Fruit fly (Drosophila melanogaster): ENCODE data around the gene Proc.

Gene Proc

dm6 chr2L:7890654-7891114, 19.5 kb upstream of the Proc start, which contains the start of gene Spn28Db (continued):
- no peak for TF ChIP-seq mirr (GFP tag; optimal IDR thresholded peaks at IDR 0.05)
- TF ChIP-seq dimm (GFP tag; IDR thresholded peaks at IDR 0.05), result no peak
- peak; percentile 9 for TF ChIP-seq Dp (GFP tag; optimal IDR thresholded peaks at IDR 0.05)
- TF ChIP-seq Poxn (GFP tag; IDR thresholded peaks at IDR 0.05), result no peak
- no peak for TF ChIP-seq crol (GFP tag; IDR thresholded peaks at IDR 0.05)
- peak; percentile 12 for TF ChIP-seq zfh2 (GFP tag; optimal IDR thresholded peaks at IDR 0.05)
- TF ChIP-seq jing (GFP tag; optimal IDR thresholded peaks at IDR 0.05), result no peak
- no peak for TF ChIP-seq h (optimal IDR thresholded peaks at IDR 0.05)
- TF ChIP-seq CG8924 (tag; optimal IDR thresholded peaks at IDR 0.05), result no peak
- no peak for TF ChIP-seq mld (GFP tag; IDR thresholded peaks at IDR 0.05; ENCODE audit: partially characterized antibody)
- no peak for TF ChIP-seq Ada2b (GFP tag; IDR thresholded peaks at IDR 0.05)
- peak; percentile 3 for TF ChIP-seq CG31388 (GFP tag; optimal IDR thresholded peaks at IDR 0.05)
- peak; percentile 4 for TF ChIP-seq Dek (tag; optimal IDR thresholded peaks at IDR 0.05)
- no peak for TF ChIP-seq CG17385 (GFP tag; optimal IDR thresholded peaks at IDR 0.05)
- peak; percentile 62 for TF ChIP-seq CG42726 (GFP tag; IDR thresholded peaks at IDR 0.05; ENCODE audit: partially characterized antibody)
- no peak for TF ChIP-seq Trl (optimal IDR thresholded peaks at IDR 0.05)
- TF ChIP-seq Trl (GFP tag; optimal IDR thresholded peaks at IDR 0.05), result no peak
- no peak for TF ChIP-seq CG31441 (GFP tag; IDR thresholded peaks at IDR 0.05)
- TF ChIP-seq bcd (GFP tag; optimal IDR thresholded peaks at IDR 0.05), result no peak
- no peak for TF ChIP-seq CG4328 (GFP tag; optimal IDR thresholded peaks at IDR 0.05)
- TF ChIP-seq CG10543 (GFP tag; optimal IDR thresholded peaks at IDR 0.05), result no peak
- no peak for TF ChIP-seq CkIIα-i1 (GFP tag; IDR thresholded peaks at IDR 0.05)
- TF ChIP-seq Dip2 (GFP tag; IDR thresholded peaks at IDR 0.05), result peak; percentile 96
- TF ChIP-seq Taf1 (GFP tag; IDR thresholded peaks at IDR 0.05), result no peak
- TF ChIP-seq CG12942 (GFP tag; optimal IDR thresholded peaks at IDR 0.05), result no peak
- TF ChIP-seq trem (tag; optimal IDR thresholded peaks at IDR 0.05), result no peak
- TF ChIP-seq CG6765 (GFP tag; optimal IDR thresholded peaks at IDR 0.05), result no peak
- TF ChIP-seq CG2202 (tag; optimal IDR thresholded peaks at IDR 0.05), result no peak
- TF ChIP-seq tup (GFP tag; optimal IDR thresholded peaks at IDR 0.05), result no peak
- no peak for TF ChIP-seq maf-S (GFP tag; optimal IDR thresholded peaks at IDR 0.05)
- no peak for TF ChIP-seq YL-1 (GFP tag; optimal IDR thresholded peaks at IDR 0.05)
- no peak for TF ChIP-seq CG8765 (GFP tag; IDR thresholded peaks at IDR 0.05)
- TF ChIP-seq zen2 (GFP tag; IDR thresholded peaks at IDR 0.05; ENCODE audit: partially characterized antibody), result no peak
- no peak for TF ChIP-seq pnt (GFP tag; optimal IDR thresholded peaks at IDR 0.05)
- TF ChIP-seq CG9932 (GFP tag; IDR thresholded peaks at IDR 0.05), result no peak
- no peak for TF ChIP-seq CG15011 (GFP tag; optimal IDR thresholded peaks at IDR 0.05)
- no peak for TF ChIP-seq CG8478 (optimal IDR thresholded peaks at IDR 0.05)
- TF ChIP-seq eve (GFP tag; optimal IDR thresholded peaks at IDR 0.05), result no peak
- no peak for TF ChIP-seq hbn (GFP tag; IDR thresholded peaks at IDR 0.05; ENCODE audit: partially characterized antibody)
- TF ChIP-seq CG2129 (GFP tag; IDR thresholded peaks at IDR 0.05; ENCODE audit: partially characterized antibody), result no peak
- TF ChIP-seq CG6254 (GFP tag; optimal IDR thresholded peaks at IDR 0.05), result no peak
- no peak for TF ChIP-seq Stat92E (GFP tag; optimal IDR thresholded peaks at IDR 0.05)
- no peak for TF ChIP-seq sens-2 (GFP tag; IDR thresholded peaks at IDR 0.05)
- no peak for TF ChIP-seq pb (GFP tag; optimal IDR thresholded peaks at IDR 0.05)
- no peak for TF ChIP-seq dan (GFP tag; IDR thresholded peaks at IDR 0.05)
- TF ChIP-seq gsb-n (tag; optimal IDR thresholded peaks at IDR 0.05), result peak; percentile 1
- TF ChIP-seq Lhr (GFP tag; optimal IDR thresholded peaks at IDR 0.05), result peak; percentile 48
- TF ChIP-seq Asciz (GFP tag; optimal IDR thresholded peaks at IDR 0.05), result no peak
- TF ChIP-seq stc (GFP tag; IDR thresholded peaks at IDR 0.05), result no peak
- TF ChIP-seq Hr39 (optimal IDR thresholded peaks at IDR 0.05), result no peak
- TF ChIP-seq crp (GFP tag; optimal IDR thresholded peaks at IDR 0.05), result no peak
- no peak for TF ChIP-seq chm (GFP tag; IDR thresholded peaks at IDR 0.05)
- no peak for TF ChIP-seq vvl (GFP tag; IDR thresholded peaks at IDR 0.05)

All from whole organism, embryonic.